Worm (Caenorhabditis elegans): Measurements from ENCODE around the gene T23D5.3.

The T23D5.3 gene

ce11 chrV:15699799-15700198, 33.7 kb downstream of the T23D5.3 start, which contains the start of gene nhr-199:
Gene nhr-199, minus strand, starts transcription at chrV:15699899.
- TF ChIP-seq nfya-1 (tag; optimal IDR thresholded peaks at IDR 0.05) (no peak), sox-2 (GFP tag; IDR thresholded peaks at IDR 0.05) (no peak), pat-9 (tag; optimal IDR thresholded peaks at IDR 0.05) (no peak), ceh-18 (tag; optimal IDR thresholded peaks at IDR 0.05) (no peak), pha-2 (tag; optimal IDR thresholded peaks at IDR 0.05) (no peak)

ce11 chrV:15698099-15698498, 35.4 kb downstream of the T23D5.3 start, which contains the start of gene srx-29:
Gene srx-29, minus strand, starts transcription at chrV:15698199.
- TF ChIP-seq sox-4 (tag; optimal IDR thresholded peaks at IDR 0.05), result no peak
- no peak for TF ChIP-seq lim-6 (tag; optimal IDR thresholded peaks at IDR 0.05)
- no peak for TF ChIP-seq ztf-16 (tag; optimal IDR thresholded peaks at IDR 0.05)
- no peak for TF ChIP-seq nhr-232 (tag; optimal IDR thresholded peaks at IDR 0.05)
- no peak for TF ChIP-seq ceh-18 (tag; optimal IDR thresholded peaks at IDR 0.05)
- no peak for TF ChIP-seq nhr-11 (tag; optimal IDR thresholded peaks at IDR 0.05)
- no peak for TF ChIP-seq ceh-6 (GFP tag; optimal IDR thresholded peaks at IDR 0.05)
- TF ChIP-seq hlh-6 (tag; optimal IDR thresholded peaks at IDR 0.05), result no peak
- TF ChIP-seq sox-2 (GFP tag; IDR thresholded peaks at IDR 0.05), result no peak

ce11 chrV:15693682-15694081, 39.8 kb downstream of the T23D5.3 start, which contains the start of gene nhr-198:
Gene nhr-198, plus strand, starts transcription at chrV:15693994.
- TF ChIP-seq madf-2 (tag; optimal IDR thresholded peaks at IDR 0.05), result no peak
- TF ChIP-seq fax-1 (tag; optimal IDR thresholded peaks at IDR 0.05), result no peak
- no peak for TF ChIP-seq ceh-48 (tag; optimal IDR thresholded peaks at IDR 0.05)
- no peak for TF ChIP-seq ets-4 (tag; optimal IDR thresholded peaks at IDR 0.05)
- no peak for TF ChIP-seq sox-4 (tag; optimal IDR thresholded peaks at IDR 0.05)
- no peak for TF ChIP-seq lin-11 (tag; optimal IDR thresholded peaks at IDR 0.05)
- TF ChIP-seq ceh-6 (GFP tag; optimal IDR thresholded peaks at IDR 0.05), result no peak
- no peak for TF ChIP-seq dve-1 (tag; optimal IDR thresholded peaks at IDR 0.05)
- no peak for TF ChIP-seq hlh-8 (tag; optimal IDR thresholded peaks at IDR 0.05)
- no peak for TF ChIP-seq mec-3 (tag; optimal IDR thresholded peaks at IDR 0.05; ENCODE audit: borderline replicate concordance)
- no peak for TF ChIP-seq odd-2 (tag; optimal IDR thresholded peaks at IDR 0.05)
- no peak for TF ChIP-seq lim-6 (tag; optimal IDR thresholded peaks at IDR 0.05)
- TF ChIP-seq hlh-6 (tag; optimal IDR thresholded peaks at IDR 0.05), result no peak
- TF ChIP-seq ttx-3 (tag; optimal IDR thresholded peaks at IDR 0.05), result no peak
- no peak for TF ChIP-seq hlh-13 (GFP tag; optimal IDR thresholded peaks at IDR 0.05)
- no peak for TF ChIP-seq ceh-9 (tag; optimal IDR thresholded peaks at IDR 0.05)
- no peak for TF ChIP-seq ceh-34 (tag; optimal IDR thresholded peaks at IDR 0.05)
- no peak for TF ChIP-seq nhr-11 (tag; optimal IDR thresholded peaks at IDR 0.05)
- no peak for TF ChIP-seq T23F11.4 (GFP tag; optimal IDR thresholded peaks at IDR 0.05)

- TF ChIP-seq pros-1 (tag; optimal IDR thresholded peaks at IDR 0.05) (no peak), ceh-24 (tag; optimal IDR thresholded peaks at IDR 0.05) (no peak), ceh-30 (tag; optimal IDR thresholded peaks at IDR 0.05) (no peak), fkh-6 (tag; optimal IDR thresholded peaks at IDR 0.05) (no peak), hlh-30 (tag; optimal IDR thresholded peaks at IDR 0.05; ENCODE audit: insufficient read depth) (no peak), mec-3 (tag; optimal IDR thresholded peaks at IDR 0.05; ENCODE audit: borderline replicate concordance) (no peak), tbx-2 (tag; optimal IDR thresholded peaks at IDR 0.05) (no peak), ceh-31 (tag; optimal IDR thresholded peaks at IDR 0.05) (no peak)
These were observed 43.5 kb downstream of the T23D5.3 start, which contains the start of gene nhr-268 for ce11 chrV:15689952-15690351. Gene nhr-268, plus strand, starts transcription at chrV:15690252.

- TF ChIP-seq nhr-232 (tag; optimal IDR thresholded peaks at IDR 0.05) (no peak), odd-2 (tag; optimal IDR thresholded peaks at IDR 0.05) (no peak), pax-1 (tag; optimal IDR thresholded peaks at IDR 0.05) (no peak), hlh-6 (tag; optimal IDR thresholded peaks at IDR 0.05) (no peak), ceh-9 (tag; optimal IDR thresholded peaks at IDR 0.05) (no peak), sox-4 (tag; optimal IDR thresholded peaks at IDR 0.05) (no peak), hlh-15 (tag; optimal IDR thresholded peaks at IDR 0.05) (no peak), madf-2 (tag; optimal IDR thresholded peaks at IDR 0.05) (no peak), lim-6 (tag; optimal IDR thresholded peaks at IDR 0.05) (no peak), pha-4 (tag; optimal IDR thresholded peaks at IDR 0.05) (no peak), elt-4 (tag; optimal IDR thresholded peaks at IDR 0.05) (no peak), npax-4 (tag; optimal IDR thresholded peaks at IDR 0.05) (no peak), unc-42 (tag; optimal IDR thresholded peaks at IDR 0.05) (no peak), ceh-19 (GFP tag; optimal IDR thresholded peaks at IDR 0.05) (no peak), ceh-2 (tag; optimal IDR thresholded peaks at IDR 0.05) (no peak), ref-2 (tag; optimal IDR thresholded peaks at IDR 0.05) (no peak), tbx-7 (tag; optimal IDR thresholded peaks at IDR 0.05) (no peak), ahr-1 (tag; optimal IDR thresholded peaks at IDR 0.05) (no peak)
These were observed 45.8 kb downstream of the T23D5.3 start, which contains the start of gene nhr-197 for ce11 chrV:15687660-15688059. Gene nhr-197, plus strand, starts transcription at chrV:15687960.
